Worm (Caenorhabditis elegans): ENCODE results near the gene ser-1.

- TF ChIP-seq ama-1 (optimal IDR thresholded peaks at IDR 0.05): no peak
- no peak for TF ChIP-seq lin-13 (GFP tag; optimal IDR thresholded peaks at IDR 0.05)
- no peak for TF ChIP-seq nhr-237 (tag; optimal IDR thresholded peaks at IDR 0.05)
- TF ChIP-seq egl-27 (tag; optimal IDR thresholded peaks at IDR 0.05): no peak
- TF ChIP-seq jun-1 (tag; optimal IDR thresholded peaks at IDR 0.05): no peak
- TF ChIP-seq unc-98 (GFP tag; IDR thresholded peaks at IDR 0.05): no peak
- no peak for TF ChIP-seq nhr-77 (tag; optimal IDR thresholded peaks at IDR 0.05)
- no peak for TF ChIP-seq zag-1 (tag; optimal IDR thresholded peaks at IDR 0.05)
- TF ChIP-seq unc-130 (tag; optimal IDR thresholded peaks at IDR 0.05): no peak
- no peak for TF ChIP-seq ceh-8 (GFP tag; optimal IDR thresholded peaks at IDR 0.05)
- TF ChIP-seq unc-62 (GFP tag; optimal IDR thresholded peaks at IDR 0.05): no peak
- no peak for TF ChIP-seq Y116A8C.19 (tag; optimal IDR thresholded peaks at IDR 0.05; ENCODE audit: borderline replicate concordance)
These were observed 27.6 kb downstream of the ser-1 start for ce11 chrX:16607128-16607527.
